Worm (Caenorhabditis elegans) whole organism, L1 larva: Measurements from ENCODE around the gene M02D8.5.

Source experiments
- C04F5.9 ChIP-seq: sonication (generic microtip); optimal IDR thresholded peaks from 2 replicates; lab custom pipeline; 2016; ENCODE audit warnings: missing genetic modification characterization, missing compliant biosample characterization
- blmp-1 ChIP-seq: fragments of 150-350 bp; optimal IDR thresholded peaks from 2 replicates; lab custom pipeline; 2014; ENCODE audit warnings: missing biosample characterization, missing genetic modification characterization
- ceh-90 ChIP-seq: sonication (generic microtip); optimal IDR thresholded peaks from 2 replicates; lab custom pipeline; 2016; ENCODE audit warnings: missing genetic modification characterization, missing compliant biosample characterization
- efl-1 ChIP-seq, 4 experiments: fragments of 150-350 bp; optimal IDR thresholded peaks in 3 of 4; peaks in 1 of 4; 1 replicate in 1 of 4; 2 replicates in 3 of 4; lab custom pipeline; 2014; ENCODE audit warnings: missing biosample characterization in 2 of 4, missing genetic modification characterization in 2 of 4, missing genetic modification reagents in 2 of 4
- efl-3 ChIP-seq: fragments of 200-800 bp; sonication (Bioruptor generic); optimal IDR thresholded peaks from 2 replicates; lab custom pipeline; 2018; ENCODE audit warnings: mild to moderate bottlenecking, missing genetic modification characterization, missing compliant biosample characterization
- egl-13 ChIP-seq: sonication (generic microtip); optimal IDR thresholded peaks from 2 replicates; lab custom pipeline; 2016; ENCODE audit warnings: missing genotype, missing genetic modification reagents, missing genetic modification characterization, missing compliant biosample characterization
- egl-27 ChIP-seq, 2 experiments: fragments of 150-350 bp in 1 of 2; sonication (generic microtip); optimal IDR thresholded peaks; 3 replicates each; lab custom pipeline; 2017 to 2018; ENCODE audit warnings: missing biosample characterization in 2 of 2, missing genetic modification characterization in 2 of 2, missing genetic modification reagents in 2 of 2
- elt-2 ChIP-seq: sonication (generic microtip); optimal IDR thresholded peaks from 2 replicates; lab custom pipeline; 2016; ENCODE audit warnings: missing genetic modification characterization, mild to moderate bottlenecking, inconsistent platforms, missing compliant biosample characterization, missing genetic modification reagents
- ets-5 ChIP-seq: fragments of 200-800 bp; sonication (Bioruptor generic); IDR thresholded peaks from 2 replicates; pipeline ENCODE4 v1.3.6; 2022; ENCODE audit warnings: missing genetic modification characterization, missing compliant biosample characterization
- fkh-4 ChIP-seq: sonication (generic microtip); optimal IDR thresholded peaks from 2 replicates; lab custom pipeline; 2016; ENCODE audit warnings: missing compliant biosample characterization, missing genetic modification characterization, borderline replicate concordance
- fkh-8 ChIP-seq: sonication (generic microtip); optimal IDR thresholded peaks from 2 replicates; lab custom pipeline; 2016; ENCODE audit warnings: mild to moderate bottlenecking, missing genetic modification characterization, missing compliant biosample characterization
- hlh-17 ChIP-seq: fragments of 200-800 bp; sonication (Bioruptor generic); optimal IDR thresholded peaks from 2 replicates; lab custom pipeline; 2018; ENCODE audit warnings: missing genetic modification characterization, mild to moderate bottlenecking, missing compliant biosample characterization, moderate library complexity, borderline replicate concordance
- hlh-4 ChIP-seq: sonication (generic microtip); optimal IDR thresholded peaks from 2 replicates; lab custom pipeline; 2016; ENCODE audit warnings: mild to moderate bottlenecking, missing genetic modification characterization, missing compliant biosample characterization
- hpl-2 ChIP-seq: fragments of 150-350 bp; optimal IDR thresholded peaks from 2 replicates; lab custom pipeline; 2014; ENCODE audit warnings: missing biosample characterization, missing genetic modification reagents, missing genetic modification characterization
- irx-1 ChIP-seq: sonication (generic microtip); optimal IDR thresholded peaks from 2 replicates; lab custom pipeline; 2016; ENCODE audit warnings: missing genetic modification characterization, missing compliant biosample characterization
- jun-1 ChIP-seq: fragments of 150-350 bp; optimal IDR thresholded peaks from 2 replicates; lab custom pipeline; 2014; ENCODE audit warnings: missing biosample characterization, missing genetic modification reagents, missing genetic modification characterization
- lin-13 ChIP-seq: fragments of 150-350 bp; optimal IDR thresholded peaks from 2 replicates; lab custom pipeline; 2014; ENCODE audit warnings: missing biosample characterization, missing genetic modification reagents, missing genetic modification characterization
- lin-15B ChIP-seq: fragments of 150-350 bp; sonication (generic microtip); optimal IDR thresholded peaks from 3 replicates; lab custom pipeline; 2014; ENCODE audit warnings: missing biosample characterization, missing genetic modification characterization
- mab-9 ChIP-seq: fragments of 200-800 bp; sonication (Bioruptor generic); IDR thresholded peaks from 2 replicates; pipeline ENCODE4 v1.3.6; 2022; ENCODE audit warnings: missing genetic modification reagents, missing genetic modification characterization, missing compliant biosample characterization
- mef-2 ChIP-seq: fragments of 150-350 bp; optimal IDR thresholded peaks from 2 replicates; lab custom pipeline; 2014; ENCODE audit warnings: missing biosample characterization, missing genetic modification characterization
- mep-1 ChIP-seq: fragments of 150-350 bp; optimal IDR thresholded peaks from 2 replicates; lab custom pipeline; 2014; ENCODE audit warnings: missing biosample characterization, missing genetic modification characterization
- nhr-12 ChIP-seq: sonication (generic microtip); optimal IDR thresholded peaks from 2 replicates; lab custom pipeline; 2017; ENCODE audit warnings: missing biosample characterization, missing genetic modification characterization
- nhr-19 ChIP-seq: fragments of 200-800 bp; sonication (Bioruptor generic); conservative IDR thresholded peaks from 2 replicates; pipeline ENCODE4 v1.3.6; 2022; ENCODE audit warnings: missing genetic modification characterization, missing compliant biosample characterization
- nhr-20 ChIP-seq: sonication (generic microtip); optimal IDR thresholded peaks from 2 replicates; lab custom pipeline; 2016; ENCODE audit warnings: mild to moderate bottlenecking, missing genetic modification characterization, missing compliant biosample characterization
- nhr-237 ChIP-seq: fragments of 150-350 bp; optimal IDR thresholded peaks from 2 replicates; lab custom pipeline; 2014; ENCODE audit warnings: missing biosample characterization, missing genetic modification characterization
- nhr-76 ChIP-seq: sonication (generic microtip); optimal IDR thresholded peaks from 2 replicates; lab custom pipeline; 2017; ENCODE audit warnings: missing biosample characterization, missing genetic modification characterization
- nhr-77 ChIP-seq: fragments of 150-350 bp; optimal IDR thresholded peaks from 2 replicates; lab custom pipeline; 2014; ENCODE audit warnings: missing biosample characterization, missing genetic modification characterization
- nhr-84 ChIP-seq: sonication (generic microtip); optimal IDR thresholded peaks from 2 replicates; lab custom pipeline; 2017; ENCODE audit warnings: missing biosample characterization, missing genetic modification characterization
- nhr-85 ChIP-seq: sonication (generic microtip); peaks from one replicate; lab custom pipeline; 2016; ENCODE audit warnings: missing genetic modification characterization, inconsistent platforms, missing compliant biosample characterization
- nhr-90 ChIP-seq: sonication (generic microtip); optimal IDR thresholded peaks from 2 replicates; lab custom pipeline; 2016; ENCODE audit warnings: mild to moderate bottlenecking, missing genetic modification characterization, missing compliant biosample characterization; ENCODE audit not compliant: poor library complexity
- pag-3 ChIP-seq: sonication (generic microtip); optimal IDR thresholded peaks from 2 replicates; lab custom pipeline; 2017; ENCODE audit warnings: missing genetic modification characterization, mild to moderate bottlenecking, missing compliant biosample characterization, antibody characterized with exemption, borderline replicate concordance; ENCODE audit not compliant: insufficient read depth
- pax-3 ChIP-seq: fragments of 200-800 bp; sonication (Bioruptor generic); optimal IDR thresholded peaks from 2 replicates; lab custom pipeline; 2018; ENCODE audit warnings: mild to moderate bottlenecking, missing genetic modification characterization, moderate library complexity, missing compliant biosample characterization
- pqm-1 ChIP-seq: sonication (generic microtip); optimal IDR thresholded peaks from 3 replicates; lab custom pipeline; 2017; ENCODE audit warnings: missing biosample characterization, missing genetic modification characterization
- snu-23 ChIP-seq: sonication (generic microtip); optimal IDR thresholded peaks from 2 replicates; lab custom pipeline; 2016; ENCODE audit warnings: missing genetic modification characterization, missing compliant biosample characterization
- sptf-1 ChIP-seq: fragments of 150-350 bp; optimal IDR thresholded peaks from 2 replicates; lab custom pipeline; 2014; ENCODE audit warnings: missing biosample characterization, missing genetic modification characterization
- tbx-2 ChIP-seq: sonication (generic microtip); optimal IDR thresholded peaks from 2 replicates; lab custom pipeline; 2016; ENCODE audit warnings: missing genetic modification characterization, missing compliant biosample characterization
- unc-130 ChIP-seq: fragments of 150-350 bp; optimal IDR thresholded peaks from 2 replicates; lab custom pipeline; 2017; ENCODE audit warnings: missing biosample characterization, missing genetic modification characterization, inconsistent platforms
- unc-30 ChIP-seq: sonication (generic microtip); optimal IDR thresholded peaks from 2 replicates; lab custom pipeline; 2017; ENCODE audit warnings: missing biosample characterization, missing genetic modification characterization
- unc-62 ChIP-seq: fragments of 150-350 bp; optimal IDR thresholded peaks from 2 replicates; lab custom pipeline; 2014; ENCODE audit warnings: missing biosample characterization, missing genetic modification reagents, missing genetic modification characterization
- xbp-1 ChIP-seq: sonication (generic microtip); optimal IDR thresholded peaks from 2 replicates; lab custom pipeline; 2016; ENCODE audit warnings: missing genetic modification characterization, missing compliant biosample characterization
- zag-1 ChIP-seq: fragments of 150-350 bp; optimal IDR thresholded peaks from 2 replicates; lab custom pipeline; 2014; ENCODE audit warnings: missing biosample characterization, missing genetic modification characterization

M02D8.5 gene

ce11 chrX:8741629-8742170, 19.7 kb downstream of the M02D8.5 start:
- TF ChIP-seq nhr-76 (tag; lab: Kevin White, UChicago) (no peak), ets-5 (no peak), unc-130 (no peak), hlh-17 (GFP tag; lab: Kevin White, UChicago) (no peak), nhr-237 (no peak), lin-15B (tag; lab: Kevin White, UChicago) (no peak), pag-3 (no peak), pqm-1 (no peak), efl-3 (GFP tag; lab: Kevin White, UChicago) (no peak), egl-13 (tag; lab: Kevin White, UChicago) (no peak), efl-1 (optimal IDR thresholded peaks at IDR 0.05; lab: Kevin White, UChicago) (no peak), efl-1 (GFP tag; optimal IDR thresholded peaks at IDR 0.05 in 1 of 2; lab: Kevin White, UChicago) (no peak)

ce11 chrX:8739373-8739772, 22.0 kb downstream of the M02D8.5 start, which contains the start of gene M02D8.2:
TSS of gene M02D8.2 (plus strand) at chrX:8739673.
- TF ChIP-seq nhr-237 (no peak), C04F5.9 (no peak), mef-2 (no peak), nhr-90 (tag; lab: Kevin White, UChicago) (no peak), egl-27 (tag; optimal IDR thresholded peaks at IDR 0.05; lab: Kevin White, UChicago) (no peak), zag-1 (tag; lab: Kevin White, UChicago) (no peak), egl-13 (tag; lab: Kevin White, UChicago) (no peak), fkh-4 (tag; lab: Kevin White, UChicago) (no peak), mab-9 (no peak), hlh-17 (GFP tag; lab: Kevin White, UChicago) (no peak), tbx-2 (tag; lab: Kevin White, UChicago) (no peak), pax-3 (no peak), hpl-2 (GFP tag; lab: Kevin White, UChicago) (no peak), efl-1 (optimal IDR thresholded peaks at IDR 0.05; lab: Kevin White, UChicago) (no peak), efl-1 (GFP tag; optimal IDR thresholded peaks at IDR 0.05 in 1 of 2; lab: Kevin White, UChicago) (no peak), jun-1 (tag; lab: Kevin White, UChicago) (no peak), unc-30 (tag; lab: Kevin White, UChicago) (no peak), nhr-84 (tag; lab: Kevin White, UChicago) (no peak), elt-2 (tag; lab: Kevin White, UChicago) (no peak), irx-1 (tag; lab: Kevin White, UChicago) (no peak), ceh-90 (no peak)
- TF ChIP-seq, all 84 proteins: peak for 0

ce11 chrX:8737801-8738200, 23.6 kb downstream of the M02D8.5 start:
- TF ChIP-seq pag-3 (no peak), nhr-77 (tag; lab: Kevin White, UChicago) (no peak), lin-13 (GFP tag; lab: Kevin White, UChicago) (no peak), unc-62 (no peak), nhr-12 (tag; lab: Kevin White, UChicago) (no peak), tbx-2 (tag; lab: Kevin White, UChicago) (no peak), sptf-1 (tag; lab: Kevin White, UChicago) (no peak), nhr-20 (tag; lab: Kevin White, UChicago) (no peak), blmp-1 (tag; lab: Kevin White, UChicago) (peak; percentile 68), nhr-84 (tag; lab: Kevin White, UChicago) (no peak), snu-23 (GFP tag; lab: Kevin White, UChicago) (no peak), nhr-19 (GFP tag; lab: Robert Waterston, UW) (no peak), hlh-4 (tag; lab: Kevin White, UChicago) (no peak), mep-1 (tag; lab: Kevin White, UChicago) (no peak), nhr-85 (peak; percentile 58), xbp-1 (tag; lab: Kevin White, UChicago) (no peak), fkh-8 (tag; lab: Kevin White, UChicago) (no peak)
- TF ChIP-seq, all 84 proteins: peak for 2
